Worm (Caenorhabditis elegans) whole organism, L4 larva: Measurements from ENCODE around the gene pgp-11.

ENCODE experiments used
- ama-1 ChIP-seq: fragments of 150-350 bp; optimal IDR thresholded peaks from 2 replicates; lab custom pipeline; 2014; ENCODE audit warnings: inconsistent platforms, mixed read lengths
- ceh-82 ChIP-seq: sonication (generic microtip); optimal IDR thresholded peaks from 2 replicates; lab custom pipeline; 2017; ENCODE audit warnings: missing biosample characterization, missing genetic modification characterization
- dve-1 ChIP-seq: sonication (generic microtip); optimal IDR thresholded peaks from 2 replicates; lab custom pipeline; 2017; ENCODE audit warnings: antibody characterized with exemption, mild to moderate bottlenecking, missing genetic modification characterization, missing compliant biosample characterization; ENCODE audit not compliant: insufficient read depth
- egl-27 ChIP-seq: sonication (generic microtip); optimal IDR thresholded peaks from 3 replicates; lab custom pipeline; 2017; ENCODE audit warnings: missing biosample characterization, missing genetic modification reagents, missing genetic modification characterization
- fkh-10 ChIP-seq: fragments of 150-350 bp; optimal IDR thresholded peaks from 2 replicates; lab custom pipeline; 2014; ENCODE audit warnings: missing biosample characterization, missing genetic modification reagents, missing genetic modification characterization
- hlh-30 ChIP-seq: sonication (generic microtip); optimal IDR thresholded peaks from 2 replicates; lab custom pipeline; 2017; ENCODE audit warnings: antibody characterized with exemption, mild to moderate bottlenecking, missing genetic modification characterization, missing compliant biosample characterization; ENCODE audit not compliant: insufficient read depth
- jun-1 ChIP-seq: fragments of 150-350 bp; optimal IDR thresholded peaks from 2 replicates; lab custom pipeline; 2014; ENCODE audit warnings: missing biosample characterization, missing genetic modification reagents, missing genetic modification characterization
- madf-9 ChIP-seq: fragments of 200-800 bp; sonication (Bioruptor generic); conservative IDR thresholded peaks from 2 replicates; pipeline ENCODE4 v1.3.6; 2022; ENCODE audit warnings: missing genetic modification reagents, missing genetic modification characterization, missing compliant biosample characterization
- nhr-10 ChIP-seq: fragments of 150-350 bp; optimal IDR thresholded peaks from 2 replicates; lab custom pipeline; 2014; ENCODE audit warnings: missing biosample characterization, missing genetic modification characterization
- nhr-6 ChIP-seq: fragments of 150-350 bp; optimal IDR thresholded peaks from 2 replicates; lab custom pipeline; 2014; ENCODE audit warnings: missing biosample characterization, missing genetic modification characterization
- pha-4 ChIP-seq, 2 experiments: fragments of 150-350 bp in 1 of 2; fragments of 200-800 bp in 1 of 2; sonication (Bioruptor generic) in 1 of 2; IDR thresholded peaks in 1 of 2; optimal IDR thresholded peaks in 1 of 2; 2 replicates each; pipeline versions ENCODE4 v1.3.6 to Lab custom; 2014 to 2022; ENCODE audit warnings: missing genetic modification characterization in 2 of 2, missing genetic modification reagents in 2 of 2, missing biosample characterization in 1 of 2, missing compliant biosample characterization in 1 of 2
- skn-1 ChIP-seq: fragments of 150-350 bp; optimal IDR thresholded peaks from 2 replicates; lab custom pipeline; 2014; ENCODE audit warnings: missing biosample characterization, missing genetic modification characterization
- spr-1 ChIP-seq: sonication (generic microtip); optimal IDR thresholded peaks from 2 replicates; lab custom pipeline; 2016; ENCODE audit warnings: mild to moderate bottlenecking, missing genetic modification characterization, missing compliant biosample characterization
- unc-62 ChIP-seq, 3 experiments: fragments of 150-350 bp in 1 of 3; sonication (generic microtip); optimal IDR thresholded peaks in 2 of 3; peaks in 1 of 3; 1 replicate in 1 of 3; 2 replicates in 2 of 3; lab custom pipeline; 2014 to 2017; ENCODE audit warnings: missing biosample characterization in 3 of 3, missing genetic modification characterization in 3 of 3, missing genetic modification reagents in 3 of 3, missing genotype in 1 of 3

DNA sequence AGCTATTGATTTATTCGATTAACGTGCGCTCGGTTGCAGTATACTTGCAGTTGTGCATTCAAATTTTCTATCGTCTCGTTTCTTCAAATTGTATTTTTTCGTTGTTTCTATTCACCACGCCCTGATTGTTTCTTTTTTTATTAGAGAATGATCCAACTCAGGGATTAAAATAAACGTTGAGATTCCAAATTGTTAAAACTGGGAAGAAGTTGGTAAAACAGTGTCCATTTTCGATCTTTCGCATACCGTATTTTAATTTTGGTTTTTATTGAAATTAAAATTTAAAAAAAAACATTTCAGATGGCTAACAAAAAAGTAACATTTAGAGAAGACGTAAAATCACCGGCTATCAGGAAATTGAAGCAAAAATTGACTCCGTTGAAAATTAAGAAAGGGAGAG lies 43.2 kb upstream of the pgp-11 start, which contains the start of gene apn-1:
- TF ChIP-seq hlh-30 (tag; lab: Kevin White, UChicago): no peak
- TF ChIP-seq egl-27 (tag; lab: Kevin White, UChicago): no peak
- no peak for TF ChIP-seq jun-1 (tag; lab: Kevin White, UChicago)
- no peak for TF ChIP-seq nhr-6 (tag; lab: Kevin White, UChicago)
- peak in 1 of 2 experiments; percentile 52 for TF ChIP-seq unc-62 (GFP tag; optimal IDR thresholded peaks at IDR 0.05 in 1 of 2; lab: Kevin White, UChicago)
- no peak for TF ChIP-seq unc-62 (tag; optimal IDR thresholded peaks at IDR 0.05; lab: Kevin White, UChicago)
- no peak for TF ChIP-seq pha-4 (GFP tag; IDR thresholded peaks at IDR 0.05; lab: Robert Waterston, UW)
- no peak for TF ChIP-seq pha-4 (tag; optimal IDR thresholded peaks at IDR 0.05; lab: Kevin White, UChicago)
- TF ChIP-seq nhr-10: no peak
- TF ChIP-seq ceh-82 (tag; lab: Kevin White, UChicago): no peak
- no peak for TF ChIP-seq skn-1 (tag; lab: Kevin White, UChicago)
- TF ChIP-seq ama-1 (lab: Kevin White, UChicago): no peak
- no peak for TF ChIP-seq fkh-10 (GFP tag; lab: Kevin White, UChicago)
- no peak for TF ChIP-seq spr-1 (tag; lab: Kevin White, UChicago)
- TF ChIP-seq madf-9: no peak
- TF ChIP-seq dve-1 (tag; lab: Kevin White, UChicago): no peak
